Worm (Caenorhabditis elegans): ENCODE results near the gene F55B11.5.
A peak's percentile ranks its signal among the peaks of the same experiment; 100 is the strongest.

Gene F55B11.5

ce11 chrIV:14395531-14395930 is 32.0 kb upstream of the F55B11.5 start:
- no peak for TF ChIP-seq hlh-11 (tag; optimal IDR thresholded peaks at IDR 0.05)
- peak; percentile 90 for TF ChIP-seq aha-1 (tag)

ce11 chrIV:14408569-14408968 is 18.9 kb upstream of the F55B11.5 start:
- TF ChIP-seq dve-1 (tag; optimal IDR thresholded peaks at IDR 0.05; ENCODE audit: insufficient read depth) (no peak), hmg-1.1 (GFP tag; IDR thresholded peaks at IDR 0.05) (no peak), snpc-1.2 (GFP tag; IDR thresholded peaks at IDR 0.05) (peak; percentile 64)

ce11 chrIV:14412655-14413054 is 14.8 kb upstream of the F55B11.5 start, which contains the start of gene xdh-1:
Gene xdh-1, minus strand, starts transcription at chrIV:14412894.
- TF ChIP-seq ztf-7 (tag; optimal IDR thresholded peaks at IDR 0.05) (peak; percentile 84), snpc-1.2 (GFP tag; IDR thresholded peaks at IDR 0.05) (peak; percentile 47), spr-3 (GFP tag; optimal IDR thresholded peaks at IDR 0.05) (no peak), mes-2 (tag; optimal IDR thresholded peaks at IDR 0.05; ENCODE audit: poor library complexity, severe bottlenecking) (no peak), saeg-2 (GFP tag; IDR thresholded peaks at IDR 0.05) (no peak), gei-8 (GFP tag; optimal IDR thresholded peaks at IDR 0.05) (no peak)

- TF ChIP-seq unc-62 (GFP tag; optimal IDR thresholded peaks at IDR 0.05 in 1 of 2) (peak in 1 of 2 experiments; percentile 63), unc-62 (tag; optimal IDR thresholded peaks at IDR 0.05) (no peak), dmd-6 (GFP tag; IDR thresholded peaks at IDR 0.05) (peak; percentile 94), aha-1 (tag) (peak; percentile 58), set-16 (GFP tag; IDR thresholded peaks at IDR 0.05) (no peak), lin-38 (GFP tag; IDR thresholded peaks at IDR 0.05) (no peak), F26F4.8 (GFP tag; conservative IDR thresholded peaks at IDR 0.05) (no peak), nhr-237 (tag; optimal IDR thresholded peaks at IDR 0.05) (no peak), nhr-48 (tag; optimal IDR thresholded peaks at IDR 0.05) (peak; percentile 57), gei-8 (GFP tag; optimal IDR thresholded peaks at IDR 0.05) (no peak), nhr-102 (tag; optimal IDR thresholded peaks at IDR 0.05) (peak; percentile 56), lir-3 (tag; optimal IDR thresholded peaks at IDR 0.05) (no peak), mdl-1 (tag; optimal IDR thresholded peaks at IDR 0.05) (peak in 1 of 2 experiments; percentile 58), hlh-11 (tag; optimal IDR thresholded peaks at IDR 0.05) (peak; percentile 84), ceh-28 (tag; optimal IDR thresholded peaks at IDR 0.05) (no peak), D1046.2 (GFP tag; IDR thresholded peaks at IDR 0.05) (no peak), F44E2.7 (GFP tag; IDR thresholded peaks at IDR 0.05) (no peak), daf-19 (GFP tag; conservative IDR thresholded peaks at IDR 0.05) (no peak), php-3 (GFP tag; IDR thresholded peaks at IDR 0.05) (peak; percentile 93), duxl-1 (tag; optimal IDR thresholded peaks at IDR 0.05; ENCODE audit: poor library complexity) (no peak), ceh-32 (tag; optimal IDR thresholded peaks at IDR 0.05; ENCODE audit: poor library complexity) (no peak), ceh-20 (GFP tag; IDR thresholded peaks at IDR 0.05) (no peak), tag-97 (GFP tag; IDR thresholded peaks at IDR 0.05) (no peak), dmd-9 (GFP tag; IDR thresholded peaks at IDR 0.05) (no peak), zfp-2 (tag; optimal IDR thresholded peaks at IDR 0.05) (no peak), lin-29 (GFP tag; IDR thresholded peaks at IDR 0.05) (no peak), ama-1 (optimal IDR thresholded peaks at IDR 0.05) (no peak), dmd-8 (GFP tag; IDR thresholded peaks at IDR 0.05) (no peak), zip-2 (tag; optimal IDR thresholded peaks at IDR 0.05) (no peak), snpc-4 (tag; optimal IDR thresholded peaks at IDR 0.05) (no peak), dpl-1 (GFP tag; optimal IDR thresholded peaks at IDR 0.05) (no peak), nhr-11 (tag; optimal IDR thresholded peaks at IDR 0.05) (no peak), ctbp-1 (GFP tag; IDR thresholded peaks at IDR 0.05) (no peak), mdt-29 (GFP tag; IDR thresholded peaks at IDR 0.05) (no peak), ztf-7 (tag; optimal IDR thresholded peaks at IDR 0.05) (peak; percentile 54), mxl-3 (GFP tag; optimal IDR thresholded peaks at IDR 0.05) (peak; percentile 46), pqm-1 (tag; optimal IDR thresholded peaks at IDR 0.05) (peak; percentile 86), hmg-1.1 (GFP tag; IDR thresholded peaks at IDR 0.05) (no peak), nhr-77 (tag; optimal IDR thresholded peaks at IDR 0.05) (peak; percentile 45), nhr-111 (GFP tag; optimal IDR thresholded peaks at IDR 0.05) (no peak), nhr-41 (GFP tag; IDR thresholded peaks at IDR 0.05) (no peak)
Measured at ce11 chrIV:14413386-14413785, 14.1 kb upstream of the F55B11.5 start.

All from whole organism, L4 larva.